Worm (Caenorhabditis elegans) whole organism, young adult: ENCODE data around the gene hsp-16.2.
"Not testable (repeated sequence)": the region's sequence is repeated elsewhere in the genome, so short reads cannot be mapped to it uniquely, and the experiment has no call there.

ENCODE experiments used
- C17E4.6 ChIP-seq: fragments of 200-800 bp; sonication (Bioruptor generic); IDR thresholded peaks from 2 replicates; pipeline ENCODE4 v1.3.6; 2022; ENCODE audit warnings: missing genetic modification reagents, missing genetic modification characterization, missing compliant biosample characterization
- D2030.7 ChIP-seq: fragments of 200-800 bp; sonication (Bioruptor generic); IDR thresholded peaks from 2 replicates; pipeline ENCODE4 v1.3.6; 2022; ENCODE audit warnings: missing genetic modification reagents, missing genetic modification characterization, missing compliant biosample characterization
- F33H1.4 ChIP-seq: fragments of 200-800 bp; sonication (Bioruptor generic); IDR thresholded peaks from 2 replicates; pipeline ENCODE4 v1.3.6; 2022; ENCODE audit warnings: missing genetic modification reagents, missing genetic modification characterization, missing compliant biosample characterization
- F55B11.4 ChIP-seq: sonication (generic microtip); optimal IDR thresholded peaks from 2 replicates; lab custom pipeline; 2016; ENCODE audit warnings: missing compliant biosample characterization, missing genetic modification characterization, borderline replicate concordance; ENCODE audit not compliant: insufficient read depth
- Y53F4B.3 ChIP-seq: fragments of 200-800 bp; sonication (Bioruptor generic); IDR thresholded peaks from 2 replicates; pipeline ENCODE4 v1.3.6; 2022; ENCODE audit warnings: missing genetic modification reagents, missing genetic modification characterization, missing compliant biosample characterization
- ZK185.1 ChIP-seq: sonication (generic microtip); optimal IDR thresholded peaks from 2 replicates; lab custom pipeline; 2016; ENCODE audit warnings: mild to moderate bottlenecking, missing genetic modification characterization, missing compliant biosample characterization; ENCODE audit not compliant: poor library complexity, severe bottlenecking
- ama-1 ChIP-seq, 3 experiments: fragments of 150-350 bp in 1 of 3; sonication (generic microtip) in 2 of 3; optimal IDR thresholded peaks; 2 replicates each; lab custom pipeline; 2014 to 2018; ENCODE audit warnings: missing biosample characterization in 2 of 3, missing genetic modification characterization in 2 of 3, missing genetic modification reagents in 2 of 3
- atf-7 ChIP-seq: sonication (generic microtip); optimal IDR thresholded peaks from 2 replicates; lab custom pipeline; 2017; ENCODE audit warnings: mild to moderate bottlenecking, missing genetic modification characterization, missing compliant biosample characterization
- athp-1 ChIP-seq: sonication (generic microtip); optimal IDR thresholded peaks from 2 replicates; lab custom pipeline; 2017; ENCODE audit warnings: mild to moderate bottlenecking, missing genetic modification characterization, missing compliant biosample characterization
- cebp-1 ChIP-seq, 2 experiments: fragments of 200-800 bp in 1 of 2; sonication (Bioruptor generic) in 1 of 2; sonication (generic microtip) in 1 of 2; IDR thresholded peaks in 1 of 2; optimal IDR thresholded peaks in 1 of 2; 2 replicates each; pipeline versions ENCODE4 v1.3.6 to Lab custom; 2017 to 2022; ENCODE audit warnings: missing compliant biosample characterization in 2 of 2, missing genetic modification characterization in 2 of 2, mild to moderate bottlenecking in 1 of 2, missing genetic modification reagents in 1 of 2, moderate library complexity in 1 of 2
- ceh-100 ChIP-seq: fragments of 200-800 bp; sonication (Bioruptor generic); IDR thresholded peaks from 2 replicates; pipeline ENCODE4 v1.3.6; 2022; ENCODE audit warnings: missing genetic modification reagents, missing genetic modification characterization, missing compliant biosample characterization
- dox-1 ChIP-seq: fragments of 200-800 bp; sonication (Bioruptor generic); IDR thresholded peaks from 2 replicates; pipeline ENCODE4 v1.3.6; 2022; ENCODE audit warnings: missing genetic modification reagents, missing genetic modification characterization, missing compliant biosample characterization
- egl-44 ChIP-seq: fragments of 200-800 bp; sonication (Bioruptor generic); IDR thresholded peaks from 2 replicates; pipeline ENCODE4 v1.3.6; 2022; ENCODE audit warnings: missing genetic modification reagents, missing genetic modification characterization, missing compliant biosample characterization
- hlh-26 ChIP-seq: fragments of 200-800 bp; sonication (Bioruptor generic); conservative IDR thresholded peaks from 2 replicates; pipeline ENCODE4 v1.3.6; 2022; ENCODE audit warnings: missing genetic modification reagents, missing genetic modification characterization, missing compliant biosample characterization
- hmg-1.2 ChIP-seq: fragments of 200-800 bp; sonication (Bioruptor generic); IDR thresholded peaks from 2 replicates; pipeline ENCODE4 v1.3.6; 2022; ENCODE audit warnings: missing genetic modification reagents, missing genetic modification characterization, missing compliant biosample characterization
- hmg-20 ChIP-seq: fragments of 200-800 bp; sonication (Bioruptor generic); IDR thresholded peaks from 2 replicates; pipeline ENCODE4 v1.3.6; 2022; ENCODE audit warnings: missing genetic modification reagents, missing genetic modification characterization, missing compliant biosample characterization
- lag-1 ChIP-seq: fragments of 200-800 bp; sonication (Bioruptor generic); IDR thresholded peaks from 2 replicates; pipeline ENCODE4 v1.3.6; 2022; ENCODE audit warnings: missing genetic modification reagents, missing genetic modification characterization, missing compliant biosample characterization
- let-607 ChIP-seq, 2 experiments: fragments of 200-800 bp in 1 of 2; sonication (Bioruptor generic) in 1 of 2; sonication (generic microtip) in 1 of 2; optimal IDR thresholded peaks; 2 replicates each; lab custom pipeline; 2016 to 2018; ENCODE audit warnings: mild to moderate bottlenecking in 2 of 2, missing compliant biosample characterization in 2 of 2, missing genetic modification characterization in 2 of 2, moderate library complexity in 2 of 2, missing genotype in 1 of 2
- lin-40 ChIP-seq: sonication (generic microtip); optimal IDR thresholded peaks from 2 replicates; lab custom pipeline; 2016; ENCODE audit warnings: missing genetic modification characterization, mild to moderate bottlenecking, missing compliant biosample characterization, missing genotype, missing genetic modification reagents
- lin-54 ChIP-seq: fragments of 200-800 bp; sonication (Bioruptor generic); optimal IDR thresholded peaks from 2 replicates; lab custom pipeline; 2018; ENCODE audit warnings: mild to moderate bottlenecking, missing genetic modification characterization, missing compliant biosample characterization
- lir-1 ChIP-seq: fragments of 200-800 bp; sonication (Bioruptor generic); conservative IDR thresholded peaks from 2 replicates; pipeline ENCODE4 v1.3.6; 2022; ENCODE audit warnings: missing genetic modification reagents, missing genetic modification characterization, missing compliant biosample characterization
- madf-6 ChIP-seq: fragments of 200-800 bp; sonication (Bioruptor generic); IDR thresholded peaks from 2 replicates; pipeline ENCODE4 v1.3.6; 2022; ENCODE audit warnings: missing genetic modification reagents, missing genetic modification characterization, missing compliant biosample characterization
- mcd-1 ChIP-seq: fragments of 200-800 bp; sonication (Bioruptor generic); IDR thresholded peaks from 2 replicates; pipeline ENCODE4 v1.3.6; 2022; ENCODE audit warnings: missing genetic modification reagents, missing genetic modification characterization, missing compliant biosample characterization
- mes-4 ChIP-seq: sonication (generic microtip); optimal IDR thresholded peaks from 2 replicates; lab custom pipeline; 2016; ENCODE audit warnings: missing genotype, missing genetic modification characterization, missing compliant biosample characterization
- rcor-1 ChIP-seq: fragments of 200-800 bp; sonication (Bioruptor generic); IDR thresholded peaks from 2 replicates; pipeline ENCODE4 v1.3.6; 2022; ENCODE audit warnings: missing genetic modification reagents, missing genetic modification characterization, missing compliant biosample characterization
- rpc-1 ChIP-seq, 2 experiments: fragments of 150-350 bp in 1 of 2; sonication (generic microtip) in 1 of 2; optimal IDR thresholded peaks; 2 replicates each; lab custom pipeline; 2014 to 2018; ENCODE audit warnings: missing biosample characterization in 1 of 2, missing genetic modification characterization in 1 of 2, missing genetic modification reagents in 1 of 2, missing genotype in 1 of 2
- snpc-1.1 ChIP-seq: sonication (generic microtip); optimal IDR thresholded peaks from 2 replicates; lab custom pipeline; 2017; ENCODE audit warnings: missing genetic modification characterization, mild to moderate bottlenecking, missing compliant biosample characterization, antibody characterized with exemption, moderate library complexity, missing genotype, missing genetic modification reagents; ENCODE audit not compliant: insufficient read depth
- snpc-3.4 ChIP-seq: sonication (generic microtip); optimal IDR thresholded peaks from 2 replicates; lab custom pipeline; 2017; ENCODE audit warnings: missing genetic modification characterization, mild to moderate bottlenecking, missing compliant biosample characterization, antibody characterized with exemption, moderate library complexity, missing genotype, missing genetic modification reagents
- snpc-4 ChIP-seq, 5 experiments: fragments of 150-350 bp in 1 of 5; sonication (generic microtip) in 4 of 5; optimal IDR thresholded peaks; 2 replicates each; lab custom pipeline; 2014 to 2018; ENCODE audit warnings: missing genetic modification characterization in 5 of 5, missing biosample characterization in 3 of 5, antibody characterized with exemption in 2 of 5, mild to moderate bottlenecking in 2 of 5, missing compliant biosample characterization in 2 of 5, missing genotype in 2 of 5, moderate library complexity in 2 of 5, missing genetic modification reagents in 1 of 5
- somi-1 ChIP-seq: fragments of 200-800 bp; sonication (Bioruptor generic); optimal IDR thresholded peaks from 2 replicates; lab custom pipeline; 2018; ENCODE audit warnings: mild to moderate bottlenecking, missing genetic modification characterization, missing compliant biosample characterization
- unc-62 ChIP-seq: fragments of 150-350 bp; optimal IDR thresholded peaks from 2 replicates; lab custom pipeline; 2014; ENCODE audit warnings: missing biosample characterization, missing genetic modification reagents, missing genetic modification characterization
- xnd-1 ChIP-seq: sonication (generic microtip); optimal IDR thresholded peaks from 2 replicates; lab custom pipeline; 2016; ENCODE audit warnings: missing genotype, missing genetic modification reagents, missing genetic modification characterization, missing compliant biosample characterization
- zfh-2 ChIP-seq: fragments of 200-800 bp; sonication (Bioruptor generic); conservative IDR thresholded peaks from 2 replicates; pipeline ENCODE4 v1.3.6; 2022; ENCODE audit warnings: missing genetic modification reagents, missing genetic modification characterization, missing compliant biosample characterization
- ztf-18 ChIP-seq: sonication (generic microtip); optimal IDR thresholded peaks from 2 replicates; lab custom pipeline; 2016; ENCODE audit warnings: missing genotype, mild to moderate bottlenecking, missing genetic modification characterization, missing compliant biosample characterization
- ztf-28 ChIP-seq: fragments of 200-800 bp; sonication (Bioruptor generic); IDR thresholded peaks from 2 replicates; pipeline ENCODE4 v1.3.6; 2022; ENCODE audit warnings: missing genetic modification reagents, missing genetic modification characterization, missing compliant biosample characterization
- ztf-6 ChIP-seq: fragments of 200-800 bp; sonication (Bioruptor generic); IDR thresholded peaks from 2 replicates; pipeline ENCODE4 v1.3.6; 2022; ENCODE audit warnings: missing genetic modification reagents, missing genetic modification characterization, missing compliant biosample characterization

Gene hsp-16.2

ce11 chrV:1824528-1824927, 19.8 kb upstream of the hsp-16.2 start:
- no peak for TF ChIP-seq snpc-1.1 (tag; lab: Kevin White, UChicago)
- TF ChIP-seq zfh-2 (GFP tag; lab: Robert Waterston, UW) = peak; percentile 55; the same call in 1 of the 2 replicates

- TF ChIP-seq unc-62 (GFP tag; lab: Kevin White, UChicago) (no peak), rpc-1 (optimal IDR thresholded peaks at IDR 0.05; lab: Kevin White, UChicago) (peak; percentile 18), rpc-1 (tag; optimal IDR thresholded peaks at IDR 0.05; lab: Kevin White, UChicago) (no peak), rcor-1 (GFP tag; lab: Robert Waterston, UW) (no peak), ztf-28 (no peak), dox-1 (GFP tag; lab: Robert Waterston, UW) (0 out of 2 replicates have a peak, but pooled peaks have one; percentile 17), snpc-4 (GFP tag; optimal IDR thresholded peaks at IDR 0.05; lab: Kevin White, UChicago) (no peak), snpc-4 (tag; optimal IDR thresholded peaks at IDR 0.05; lab: Kevin White, UChicago) (peak in 1 of 4 experiments; percentile 5), cebp-1 (GFP tag; IDR thresholded peaks at IDR 0.05; lab: Robert Waterston, UW) (no peak), cebp-1 (tag; optimal IDR thresholded peaks at IDR 0.05; lab: Kevin White, UChicago) (peak; percentile 46), mes-4 (tag; lab: Kevin White, UChicago) (no peak), snpc-3.4 (tag; lab: Kevin White, UChicago) (no peak), ama-1 (optimal IDR thresholded peaks at IDR 0.05; lab: Kevin White, UChicago) (no peak), ama-1 (GFP tag; optimal IDR thresholded peaks at IDR 0.05; lab: Kevin White, UChicago) (no peak), mcd-1 (GFP tag; lab: Robert Waterston, UW) (peak; percentile 23; the same call in 1 of the 2 replicates), let-607 (tag; optimal IDR thresholded peaks at IDR 0.05; lab: Kevin White, UChicago) (no peak)
These were observed 16.5 kb upstream of the hsp-16.2 start, which contains the start of the genes gly-7 and mrpl-39 for ce11 chrV:1821287-1821686. Gene gly-7, minus strand, starts transcription at chrV:1821323. Gene mrpl-39, plus strand, starts transcription at chrV:1821579.

- TF ChIP-seq lin-54 (GFP tag; lab: Kevin White, UChicago) (peak; percentile 32), mcd-1 (GFP tag; lab: Robert Waterston, UW) (peak; percentile 47; the same call in 1 of the 2 replicates), egl-44 (GFP tag; lab: Robert Waterston, UW) (no peak), F33H1.4 (GFP tag; lab: Robert Waterston, UW) (peak; percentile 13; the same call in 1 of the 2 replicates)
These were observed 16.0 kb upstream of the hsp-16.2 start for ce11 chrV:1820749-1821148.

ce11 chrV:1820016-1820415, 15.3 kb upstream of the hsp-16.2 start:
- TF ChIP-seq Y53F4B.3 (no peak), mes-4 (tag; lab: Kevin White, UChicago) (no peak), zfh-2 (GFP tag; lab: Robert Waterston, UW) (peak; percentile 56)
- TF ChIP-seq, all 124 proteins: peak for 1

- not testable (repeated sequence) for TF ChIP-seq athp-1; mcd-1 (GFP tag; lab: Robert Waterston, UW); ceh-100 (GFP tag; lab: Robert Waterston, UW)
These were observed 10.0 kb upstream of the hsp-16.2 start, which contains the start of gene Y46H3A.5 for ce11 chrV:1814784-1815183. Gene Y46H3A.5, minus strand, starts transcription at chrV:1814884.

ce11 chrV:1811035-1811434, 6.3 kb upstream of the hsp-16.2 start, which contains the start of gene Y46H3A.4:
Gene Y46H3A.4, minus strand, starts transcription at chrV:1811135.
- TF ChIP-seq atf-7 (tag; lab: Kevin White, UChicago) (no peak), lir-1 (GFP tag; lab: Robert Waterston, UW) (no peak), ztf-18 (tag; lab: Kevin White, UChicago) (no peak), lin-40 (tag; lab: Kevin White, UChicago) (no peak), lag-1 (GFP tag; lab: Robert Waterston, UW) (no peak), ZK185.1 (tag; lab: Kevin White, UChicago) (no peak), xnd-1 (tag; lab: Kevin White, UChicago) (no peak), ztf-6 (no peak), somi-1 (GFP tag; lab: Kevin White, UChicago) (no peak), hmg-1.2 (GFP tag; lab: Robert Waterston, UW) (no peak), hmg-20 (GFP tag; lab: Robert Waterston, UW) (no peak), C17E4.6 (no peak), Y53F4B.3 (no peak), D2030.7 (GFP tag; lab: Robert Waterston, UW) (no peak), madf-6 (GFP tag; lab: Robert Waterston, UW) (no peak), hlh-26 (GFP tag; lab: Robert Waterston, UW) (no peak), F55B11.4 (no peak)
